Worm (Caenorhabditis elegans) whole organism, late embryonic: ENCODE measurements around the gene C03E10.3.

Experiments used
- ceh-45 ChIP-seq: fragments of 200-800 bp; sonication (Bioruptor generic); IDR thresholded peaks from 2 replicates; pipeline ENCODE4 v1.3.6; 2022; ENCODE audit warnings: missing genetic modification reagents, missing genetic modification characterization, missing compliant biosample characterization
- syd-9 ChIP-seq: sonication (generic microtip); optimal IDR thresholded peaks from 2 replicates; lab custom pipeline; 2016; ENCODE audit warnings: mild to moderate bottlenecking, missing genetic modification characterization, moderate library complexity, missing compliant biosample characterization

- no peak for TF ChIP-seq syd-9 (tag; lab: Kevin White, UChicago)
- TF ChIP-seq ceh-45 = no peak
Measured at ce11 chrV:11266681-11267080, 19.5 kb upstream of the C03E10.3 start, which contains the start of gene str-116.
